Fruit fly (Drosophila melanogaster): ENCODE results near the gene Ugalt.
A peak's percentile ranks its signal among the peaks of the same experiment; 100 is the strongest.

Gene Ugalt

DNA sequence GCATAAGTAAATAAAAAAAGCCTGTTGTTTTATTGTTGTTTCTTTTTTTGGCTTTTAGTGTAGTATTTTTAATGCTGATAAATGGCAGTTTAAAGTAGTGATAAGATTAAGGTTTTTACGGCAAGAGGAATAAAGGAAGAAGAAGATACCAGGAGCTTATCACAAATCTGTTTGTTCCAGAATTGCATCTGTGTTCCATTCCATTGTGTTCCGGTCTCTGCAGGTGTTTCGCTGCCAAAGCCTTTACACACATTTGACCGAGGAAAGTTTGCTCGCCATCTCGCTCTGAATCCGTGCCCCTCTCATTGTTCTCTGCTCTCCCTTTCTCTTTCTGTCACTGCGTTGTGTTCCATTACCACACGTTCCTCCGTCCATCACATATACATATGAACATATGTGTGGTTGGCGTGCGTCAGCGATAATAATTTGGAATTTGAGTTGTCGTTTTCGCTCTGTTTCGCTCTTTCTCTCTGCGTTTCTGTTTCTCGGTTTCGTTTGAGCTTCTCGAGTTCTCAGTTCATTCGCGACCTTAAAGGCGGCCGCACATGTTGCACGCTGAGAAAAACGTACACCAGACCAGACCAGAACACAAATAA is 45.3 kb downstream of the Ugalt start (continued):
- TF ChIP-seq hth (optimal IDR thresholded peaks at IDR 0.05), result no peak
- no peak for TF ChIP-seq CG9215 (GFP tag; IDR thresholded peaks at IDR 0.05)
- no peak for TF ChIP-seq lmd (GFP tag; IDR thresholded peaks at IDR 0.05)
- no peak for TF ChIP-seq CG11085 (GFP tag; IDR thresholded peaks at IDR 0.05)
- TF ChIP-seq Ets65A (GFP tag), result no peak
- TF ChIP-seq CG1832 (GFP tag; optimal IDR thresholded peaks at IDR 0.05), result peak; percentile 58
- TF ChIP-seq Awh (GFP tag; IDR thresholded peaks at IDR 0.05), result no peak
- TF ChIP-seq wor (GFP tag; IDR thresholded peaks at IDR 0.05), result no peak
- TF ChIP-seq CG12104 (GFP tag; optimal IDR thresholded peaks at IDR 0.05), result peak; percentile 10
- TF ChIP-seq CG10565 (GFP tag; optimal IDR thresholded peaks at IDR 0.05), result no peak
- peak; percentile 39 for TF ChIP-seq BtbVII (GFP tag; optimal IDR thresholded peaks at IDR 0.05)
- TF ChIP-seq Dip2 (GFP tag; IDR thresholded peaks at IDR 0.05), result no peak
- TF ChIP-seq nerfin-2 (GFP tag; IDR thresholded peaks at IDR 0.05; ENCODE audit: partially characterized antibody), result no peak
- no peak for TF ChIP-seq da (GFP tag; optimal IDR thresholded peaks at IDR 0.05)
- TF ChIP-seq CG12942 (GFP tag; optimal IDR thresholded peaks at IDR 0.05), result no peak
- TF ChIP-seq CkIIα-i1 (GFP tag; IDR thresholded peaks at IDR 0.05), result no peak
- no peak for TF ChIP-seq CG4328 (GFP tag; optimal IDR thresholded peaks at IDR 0.05)
- no peak for TF ChIP-seq CG17568 (GFP tag; optimal IDR thresholded peaks at IDR 0.05)
- no peak for TF ChIP-seq CG10654 (GFP tag; optimal IDR thresholded peaks at IDR 0.05)
- no peak for TF ChIP-seq CG13894 (tag; optimal IDR thresholded peaks at IDR 0.05)
- TF ChIP-seq CG2202 (tag; optimal IDR thresholded peaks at IDR 0.05), result no peak
- no peak for TF ChIP-seq Opbp (GFP tag; IDR thresholded peaks at IDR 0.05; ENCODE audit: partially characterized antibody)
- TF ChIP-seq run (tag; optimal IDR thresholded peaks at IDR 0.05), result no peak
- peak; percentile 38 for TF ChIP-seq PHDP (tag; optimal IDR thresholded peaks at IDR 0.05)
- TF ChIP-seq CG34224 (GFP tag; IDR thresholded peaks at IDR 0.05; ENCODE audit: partially characterized antibody), result peak; percentile 42; the same call in 1 of the 3 replicates
- TF ChIP-seq ro (GFP tag; IDR thresholded peaks at IDR 0.05), result no peak
- peak; percentile 9 for TF ChIP-seq CG6813 (GFP tag; optimal IDR thresholded peaks at IDR 0.05)
- TF ChIP-seq CG6175 (GFP tag; IDR thresholded peaks at IDR 0.05), result no peak
- TF ChIP-seq Sry-δ (GFP tag; optimal IDR thresholded peaks at IDR 0.05), result no peak
- peak; percentile 14 for TF ChIP-seq CG30020 (tag; optimal IDR thresholded peaks at IDR 0.05)
- TF ChIP-seq Ptx1 (GFP tag; IDR thresholded peaks at IDR 0.05), result no peak
- no peak for TF ChIP-seq grau (tag; optimal IDR thresholded peaks at IDR 0.05)
- TF ChIP-seq Sin3A (optimal IDR thresholded peaks at IDR 0.05), result no peak
- TF ChIP-seq CG6854 (GFP tag; optimal IDR thresholded peaks at IDR 0.05), result no peak
- TF ChIP-seq sd (tag; optimal IDR thresholded peaks at IDR 0.05), result peak; percentile 73
- TF ChIP-seq Spps (tag; optimal IDR thresholded peaks at IDR 0.05), result no peak
- no peak for TF ChIP-seq ewg (GFP tag; optimal IDR thresholded peaks at IDR 0.05)
- TF ChIP-seq so (GFP tag; IDR thresholded peaks at IDR 0.05), result 0 out of 3 replicates have a peak, but pooled peaks have one; percentile 18
- no peak for TF ChIP-seq Lhr (GFP tag; optimal IDR thresholded peaks at IDR 0.05)
- no peak for TF ChIP-seq CG8765 (GFP tag; IDR thresholded peaks at IDR 0.05)
- no peak for TF ChIP-seq ATbp (GFP tag; optimal IDR thresholded peaks at IDR 0.05)
- TF ChIP-seq CG4707 (GFP tag; optimal IDR thresholded peaks at IDR 0.05), result no peak
- TF ChIP-seq az2 (GFP tag; optimal IDR thresholded peaks at IDR 0.05), result no peak
- TF ChIP-seq CG11093 (GFP tag; IDR thresholded peaks at IDR 0.05), result no peak
- TF ChIP-seq zen (tag; optimal IDR thresholded peaks at IDR 0.05), result no peak
- TF ChIP-seq CG10267 (tag; optimal IDR thresholded peaks at IDR 0.05), result no peak
- no peak for TF ChIP-seq CG10366 (GFP tag; IDR thresholded peaks at IDR 0.05)
- no peak for TF ChIP-seq Myb (GFP tag; optimal IDR thresholded peaks at IDR 0.05)
- TF ChIP-seq CG15479 (GFP tag; optimal IDR thresholded peaks at IDR 0.05), result no peak
- TF ChIP-seq CG3726 (GFP tag; IDR thresholded peaks at IDR 0.05), result no peak
- TF ChIP-seq row (GFP tag; IDR thresholded peaks at IDR 0.05), result peak; percentile 21; the same call in 1 of the 3 replicates
- TF ChIP-seq seq (GFP tag; IDR thresholded peaks at IDR 0.05), result no peak

Measured in whole organism, embryonic.